Worm (Caenorhabditis elegans): ENCODE results near the gene F29G6.1.

- TF ChIP-seq ztf-11 (tag; optimal IDR thresholded peaks at IDR 0.05): no peak
- no peak for TF ChIP-seq madf-9 (GFP tag; conservative IDR thresholded peaks at IDR 0.05)
- TF ChIP-seq lin-39 (tag; optimal IDR thresholded peaks at IDR 0.05): no peak
- no peak for TF ChIP-seq ctbp-1 (GFP tag; IDR thresholded peaks at IDR 0.05)
- no peak for TF ChIP-seq lin-13 (GFP tag; optimal IDR thresholded peaks at IDR 0.05)
- no peak for TF ChIP-seq dve-1 (tag; optimal IDR thresholded peaks at IDR 0.05; ENCODE audit: insufficient read depth)
- no peak for TF ChIP-seq nhr-28 (tag; optimal IDR thresholded peaks at IDR 0.05)
- no peak for TF ChIP-seq set-16 (GFP tag; IDR thresholded peaks at IDR 0.05)
- TF ChIP-seq ceh-62 (tag; optimal IDR thresholded peaks at IDR 0.05): no peak
- no peak for TF ChIP-seq nhr-102 (tag; optimal IDR thresholded peaks at IDR 0.05)
- no peak for TF ChIP-seq vab-7 (GFP tag; IDR thresholded peaks at IDR 0.05)
Measured at ce11 chrX:11477748-11478147, 24.3 kb upstream of the F29G6.1 start.

Measured in whole organism, L4 larva.